Worm (Caenorhabditis elegans): ENCODE data around the gene C06E1.1.

DNA sequence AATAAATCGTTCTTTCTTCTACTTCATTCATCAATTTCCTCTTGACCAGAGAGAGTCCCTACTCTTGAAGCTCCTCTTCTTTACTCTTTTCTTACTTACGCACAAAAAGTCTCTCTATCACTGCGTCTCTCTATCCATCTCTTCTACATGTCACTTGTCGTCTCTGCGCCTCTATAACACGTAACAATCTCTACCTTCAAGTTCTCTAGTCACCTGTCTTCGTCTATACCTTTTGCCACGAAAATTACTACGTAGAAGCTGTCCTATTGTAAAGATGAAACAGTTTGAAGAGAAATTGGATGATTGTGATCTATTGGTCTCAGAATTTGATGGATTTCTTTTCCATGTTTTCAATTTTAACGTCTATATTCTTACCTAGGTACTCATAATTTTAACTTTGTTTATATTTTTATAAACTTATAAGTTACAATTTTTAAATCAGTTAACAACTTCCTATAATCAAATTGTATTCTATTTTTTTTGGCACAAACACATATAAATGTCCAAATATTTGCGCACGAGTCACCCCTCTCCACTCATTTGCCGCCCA, 48.7 kb upstream of the C06E1.1 start, which contains the start of gene C02D5.2:
- TF ChIP-seq mec-3 (tag; optimal IDR thresholded peaks at IDR 0.05; ENCODE audit: borderline replicate concordance) = no peak
- no peak for TF ChIP-seq lim-6 (tag; optimal IDR thresholded peaks at IDR 0.05)
- no peak for TF ChIP-seq sdc-2 (tag; optimal IDR thresholded peaks at IDR 0.05)
- no peak for TF ChIP-seq nhr-11 (tag; optimal IDR thresholded peaks at IDR 0.05)
- TF ChIP-seq fkh-10 (GFP tag; optimal IDR thresholded peaks at IDR 0.05) = no peak
- no peak for TF ChIP-seq elt-2 (tag; optimal IDR thresholded peaks at IDR 0.05)
- no peak for TF ChIP-seq pax-1 (tag; optimal IDR thresholded peaks at IDR 0.05)
- TF ChIP-seq madf-2 (tag; optimal IDR thresholded peaks at IDR 0.05) = no peak
- no peak for TF ChIP-seq ztf-16 (tag; optimal IDR thresholded peaks at IDR 0.05)
